Fruit fly (Drosophila melanogaster): Measurements from ENCODE around the gene dpr19.

Gene dpr19

DNA sequence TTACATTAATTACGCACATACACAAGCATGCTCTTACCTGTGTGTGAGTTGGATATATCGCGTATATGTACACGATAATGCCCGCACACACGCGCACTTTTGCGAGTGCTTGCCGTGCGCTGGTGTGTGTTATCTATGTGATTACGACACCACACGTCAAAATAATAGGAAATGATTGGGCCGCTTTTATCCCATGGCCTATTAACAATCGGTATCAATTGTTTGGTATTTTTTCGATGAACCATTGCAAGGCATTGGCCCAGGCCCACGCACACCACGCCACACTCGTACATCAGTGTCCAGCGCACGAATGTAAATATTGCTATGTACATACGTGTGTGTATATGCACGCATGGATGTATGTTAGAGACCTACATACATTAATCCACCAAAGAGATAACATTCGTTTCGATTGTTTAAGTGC, 41.1 kb upstream of the dpr19 start (continued):
- peak in 1 of 2 experiments; percentile 93 for TF ChIP-seq Eip74EF (GFP tag; optimal IDR thresholded peaks at IDR 0.05)
- peak; percentile 50; the same call in 2 of the 3 replicates for TF ChIP-seq CG17361 (GFP tag; IDR thresholded peaks at IDR 0.05)
- TF ChIP-seq CG2116 (GFP tag; optimal IDR thresholded peaks at IDR 0.05), result no peak
- peak; percentile 81 for TF ChIP-seq MBD-R2 (GFP tag; IDR thresholded peaks at IDR 0.05)
- peak; percentile 9 for TF ChIP-seq ind (GFP tag; optimal IDR thresholded peaks at IDR 0.05)
- TF ChIP-seq Stat92E (GFP tag; optimal IDR thresholded peaks at IDR 0.05), result peak in 1 of 3 experiments; percentile 33
- TF ChIP-seq CG3065 (GFP tag; optimal IDR thresholded peaks at IDR 0.05), result no peak
- TF ChIP-seq salm (tag; optimal IDR thresholded peaks at IDR 0.05), result peak; percentile 73
- no peak for TF ChIP-seq zfh1 (GFP tag; IDR thresholded peaks at IDR 0.05)
- TF ChIP-seq nerfin-2 (GFP tag; IDR thresholded peaks at IDR 0.05; ENCODE audit: partially characterized antibody), result no peak
- TF ChIP-seq CG15514 (GFP tag; optimal IDR thresholded peaks at IDR 0.05), result peak; percentile 96
- no peak for TF ChIP-seq chn (GFP tag; optimal IDR thresholded peaks at IDR 0.05)
- TF ChIP-seq CG12219 (GFP tag; optimal IDR thresholded peaks at IDR 0.05), result peak; percentile 75
- no peak for TF ChIP-seq ap (GFP tag; IDR thresholded peaks at IDR 0.05)
- TF ChIP-seq Sry-δ (GFP tag; optimal IDR thresholded peaks at IDR 0.05), result peak; percentile 54
- peak; percentile 30 for TF ChIP-seq CG7786 (GFP tag; optimal IDR thresholded peaks at IDR 0.05)
- TF ChIP-seq TFAM (GFP tag; optimal IDR thresholded peaks at IDR 0.05), result no peak
- TF ChIP-seq Max (GFP tag; optimal IDR thresholded peaks at IDR 0.05), result peak; percentile 6
- TF ChIP-seq sr (GFP tag; IDR thresholded peaks at IDR 0.05), result no peak
- TF ChIP-seq CG14441 (GFP tag; IDR thresholded peaks at IDR 0.05), result peak; percentile 51; the same call in 1 of the 2 replicates
- no peak for TF ChIP-seq wor (GFP tag; IDR thresholded peaks at IDR 0.05)
- peak; percentile 92 for TF ChIP-seq HmgZ (tag; optimal IDR thresholded peaks at IDR 0.05)
- TF ChIP-seq CG10959 (GFP tag; IDR thresholded peaks at IDR 0.05), result no peak
- peak; percentile 69 for TF ChIP-seq Asciz (GFP tag; optimal IDR thresholded peaks at IDR 0.05)
- no peak for TF ChIP-seq CG7928 (GFP tag; optimal IDR thresholded peaks at IDR 0.05)
- no peak; the same call in 2 of the 3 replicates for TF ChIP-seq Opbp (GFP tag; IDR thresholded peaks at IDR 0.05; ENCODE audit: partially characterized antibody)
- no peak for TF ChIP-seq CG9437 (GFP tag; optimal IDR thresholded peaks at IDR 0.05)
- peak; percentile 91 for TF ChIP-seq sens (GFP tag)
- peak; percentile 87 for TF ChIP-seq sug (tag; optimal IDR thresholded peaks at IDR 0.05)
- peak; percentile 51 for TF ChIP-seq twi (tag; optimal IDR thresholded peaks at IDR 0.05)
- peak; percentile 44 for TF ChIP-seq CG10979 (tag; optimal IDR thresholded peaks at IDR 0.05)
- no peak for TF ChIP-seq Lim3 (GFP tag; IDR thresholded peaks at IDR 0.05)
- peak; percentile 43 for TF ChIP-seq Spps (tag; optimal IDR thresholded peaks at IDR 0.05)
- no peak for TF ChIP-seq NC2α (GFP tag; optimal IDR thresholded peaks at IDR 0.05)
- no peak for TF ChIP-seq fd64A (GFP tag; optimal IDR thresholded peaks at IDR 0.05)

- TF ChIP-seq inv (GFP tag; IDR thresholded peaks at IDR 0.05; ENCODE audit: partially characterized antibody), result peak; percentile 81
- TF ChIP-seq CG12391 (tag; optimal IDR thresholded peaks at IDR 0.05), result peak; percentile 71
- no peak for TF ChIP-seq odd (GFP tag; optimal IDR thresholded peaks at IDR 0.05)
- TF ChIP-seq Rx (GFP tag; IDR thresholded peaks at IDR 0.05), result no peak
- TF ChIP-seq NC2α (GFP tag; optimal IDR thresholded peaks at IDR 0.05), result peak; percentile 26
- peak; percentile 51 for TF ChIP-seq Xbp1 (GFP tag; optimal IDR thresholded peaks at IDR 0.05)
- TF ChIP-seq Pdp1 (GFP tag; optimal IDR thresholded peaks at IDR 0.05), result peak; percentile 2 to 82
- peak; percentile 90 for TF ChIP-seq CG11696 (GFP tag; IDR thresholded peaks at IDR 0.05)
- no peak for TF ChIP-seq Sry-β (GFP tag; optimal IDR thresholded peaks at IDR 0.05)
- no peak for TF ChIP-seq Deaf1 (tag; optimal IDR thresholded peaks at IDR 0.05)
- TF ChIP-seq CG31224 (GFP tag; IDR thresholded peaks at IDR 0.05), result no peak
- no peak for TF ChIP-seq CG3838 (GFP tag; optimal IDR thresholded peaks at IDR 0.05)
- no peak for TF ChIP-seq nerfin-1 (tag; optimal IDR thresholded peaks at IDR 0.05)
- TF ChIP-seq CG2889 (GFP tag; IDR thresholded peaks at IDR 0.05), result no peak
- TF ChIP-seq pros (GFP tag; optimal IDR thresholded peaks at IDR 0.05), result peak; percentile 14
- no peak for TF ChIP-seq CG17568 (GFP tag; optimal IDR thresholded peaks at IDR 0.05)
- TF ChIP-seq dati (GFP tag; IDR thresholded peaks at IDR 0.05), result no peak
- TF ChIP-seq Doc3 (GFP tag; IDR thresholded peaks at IDR 0.05; ENCODE audit: partially characterized antibody), result peak; percentile 68
These were observed 36.7 kb upstream of the dpr19 start, which contains the start of gene SamDC for dm6 chr2L:10339212-10339721. Gene SamDC, plus strand, starts transcription at chr2L:10339457.
